Worm (Caenorhabditis elegans): ENCODE measurements around the gene msp-59.
"Not testable (repeated sequence)": the region's sequence is repeated elsewhere in the genome, so short reads cannot be mapped to it uniquely, and the experiment has no call there.

msp-59 gene

ce11 chrIV:5317106-5317505 is 4.2 kb upstream of the msp-59 start:
- TF ChIP-seq fos-1 (tag; optimal IDR thresholded peaks at IDR 0.05) (peak; percentile 2), F13H6.1 (tag; optimal IDR thresholded peaks at IDR 0.05) (peak; percentile 5), gmeb-1 (tag; optimal IDR thresholded peaks at IDR 0.05) (peak; percentile 58), snpc-4 (tag; optimal IDR thresholded peaks at IDR 0.05) (peak; percentile 95), peb-1 (tag; optimal IDR thresholded peaks at IDR 0.05) (no peak), crh-2 (tag; optimal IDR thresholded peaks at IDR 0.05) (peak; percentile 25), sma-3 (GFP tag; optimal IDR thresholded peaks at IDR 0.05) (peak; percentile 63), ama-1 (optimal IDR thresholded peaks at IDR 0.05) (peak; percentile 87), zag-1 (tag; optimal IDR thresholded peaks at IDR 0.05) (no peak), C34F6.9 (tag; optimal IDR thresholded peaks at IDR 0.05) (no peak), nhr-11 (tag; optimal IDR thresholded peaks at IDR 0.05) (no peak), elt-1 (tag; optimal IDR thresholded peaks at IDR 0.05) (no peak), nhr-10 (tag; optimal IDR thresholded peaks at IDR 0.05) (no peak), unc-39 (tag; optimal IDR thresholded peaks at IDR 0.05) (no peak), nhr-6 (tag; optimal IDR thresholded peaks at IDR 0.05) (peak; percentile 27), sma-9 (GFP tag; optimal IDR thresholded peaks at IDR 0.05) (peak; percentile 27), sma-9 (tag; optimal IDR thresholded peaks at IDR 0.05) (no peak), ZK546.5 (tag; optimal IDR thresholded peaks at IDR 0.05) (no peak), nhr-25 (tag; optimal IDR thresholded peaks at IDR 0.05) (no peak), nhr-129 (tag; optimal IDR thresholded peaks at IDR 0.05) (no peak), nhr-237 (tag; optimal IDR thresholded peaks at IDR 0.05) (no peak), blmp-1 (tag; optimal IDR thresholded peaks at IDR 0.05; ENCODE audit: insufficient read depth) (no peak), lsy-2 (tag; optimal IDR thresholded peaks at IDR 0.05) (no peak), dmd-4 (tag; optimal IDR thresholded peaks at IDR 0.05) (no peak), R02D3.7 (tag; optimal IDR thresholded peaks at IDR 0.05) (no peak), ztf-11 (tag; optimal IDR thresholded peaks at IDR 0.05) (no peak), unc-55 (GFP tag; optimal IDR thresholded peaks at IDR 0.05) (no peak), lin-39 (tag; optimal IDR thresholded peaks at IDR 0.05) (no peak), ztf-4 (tag; optimal IDR thresholded peaks at IDR 0.05) (no peak), nhr-21 (tag; optimal IDR thresholded peaks at IDR 0.05) (peak; percentile 16)

ce11 chrIV:5316223-5316622 is 3.3 kb upstream of the msp-59 start, which contains the start of gene msp-65:
TSS of gene msp-65 (plus strand) at chrIV:5316523.
- not testable (repeated sequence) for TF ChIP-seq lin-39, nhr-25, alr-1 (tag; optimal IDR thresholded peaks at IDR 0.05)

- no peak for TF ChIP-seq mdl-1 (tag; optimal IDR thresholded peaks at IDR 0.05)
- no peak for TF ChIP-seq blmp-1 (tag; optimal IDR thresholded peaks at IDR 0.05; ENCODE audit: insufficient read depth)
- TF ChIP-seq nhr-11 (tag; optimal IDR thresholded peaks at IDR 0.05): no peak
- no peak for TF ChIP-seq alr-1 (tag; optimal IDR thresholded peaks at IDR 0.05)
- no peak for TF ChIP-seq egl-27 (tag; optimal IDR thresholded peaks at IDR 0.05)
- TF ChIP-seq sem-4 (tag; optimal IDR thresholded peaks at IDR 0.05): no peak
- TF ChIP-seq Y55F3AM.14 (GFP tag; optimal IDR thresholded peaks at IDR 0.05): no peak
- TF ChIP-seq snpc-4 (tag; optimal IDR thresholded peaks at IDR 0.05): no peak
- TF ChIP-seq nhr-129 (tag; optimal IDR thresholded peaks at IDR 0.05): no peak
- no peak for TF ChIP-seq crh-2 (tag; optimal IDR thresholded peaks at IDR 0.05)
- no peak for TF ChIP-seq elt-3 (tag; optimal IDR thresholded peaks at IDR 0.05)
- no peak for TF ChIP-seq nhr-21 (tag; optimal IDR thresholded peaks at IDR 0.05)
- TF ChIP-seq ztf-1 (GFP tag; conservative IDR thresholded peaks at IDR 0.05): no peak
- TF ChIP-seq ama-1 (optimal IDR thresholded peaks at IDR 0.05): no peak
- no peak for TF ChIP-seq lin-11 (tag; optimal IDR thresholded peaks at IDR 0.05)
- TF ChIP-seq skn-1 (tag; optimal IDR thresholded peaks at IDR 0.05): no peak
- no peak for TF ChIP-seq nhr-77 (tag; optimal IDR thresholded peaks at IDR 0.05)
- no peak for TF ChIP-seq dmd-4 (tag; optimal IDR thresholded peaks at IDR 0.05)
- TF ChIP-seq fos-1 (tag; optimal IDR thresholded peaks at IDR 0.05): no peak
- TF ChIP-seq nhr-12 (tag; optimal IDR thresholded peaks at IDR 0.05): no peak
Measured at ce11 chrIV:5309742-5310141, 3.2 kb downstream of the msp-59 start, which contains the start of gene ZK354.3. TSS of gene ZK354.3 (plus strand) at chrIV:5310042.
